Worm (Caenorhabditis elegans) whole organism, late embryonic: ENCODE measurements around the gene R02F11.1.

ENCODE experiments used
- ama-1 ChIP-seq: fragments of 150-350 bp; optimal IDR thresholded peaks from 2 replicates; lab custom pipeline; 2014
- ceh-14 ChIP-seq: sonication (generic microtip); optimal IDR thresholded peaks from 2 replicates; lab custom pipeline; 2016; ENCODE audit warnings: missing genotype, missing genetic modification characterization, missing compliant biosample characterization
- ceh-22 ChIP-seq: sonication (generic microtip); optimal IDR thresholded peaks from 2 replicates; lab custom pipeline; 2017; ENCODE audit warnings: missing biosample characterization, missing genetic modification characterization
- ets-4 ChIP-seq: sonication (generic microtip); optimal IDR thresholded peaks from 2 replicates; lab custom pipeline; 2016; ENCODE audit warnings: missing genetic modification characterization, missing compliant biosample characterization
- fkh-10 ChIP-seq: fragments of 150-350 bp; optimal IDR thresholded peaks from 2 replicates; lab custom pipeline; 2014; ENCODE audit warnings: missing biosample characterization, missing genetic modification reagents, missing genetic modification characterization
- hlh-13 ChIP-seq: fragments of 200-800 bp; sonication (Bioruptor generic); optimal IDR thresholded peaks from 2 replicates; lab custom pipeline; 2018; ENCODE audit warnings: mild to moderate bottlenecking, missing genetic modification characterization, missing compliant biosample characterization
- hlh-8 ChIP-seq: sonication (generic microtip); optimal IDR thresholded peaks from 2 replicates; lab custom pipeline; 2016; ENCODE audit warnings: missing genotype, missing genetic modification characterization, missing compliant biosample characterization
- npax-4 ChIP-seq: sonication (generic microtip); optimal IDR thresholded peaks from 2 replicates; lab custom pipeline; 2016; ENCODE audit warnings: missing genetic modification characterization, missing compliant biosample characterization
- pha-4 ChIP-seq: fragments of 150-350 bp; optimal IDR thresholded peaks from 2 replicates; lab custom pipeline; 2018; ENCODE audit warnings: missing biosample characterization, missing genetic modification reagents, missing genetic modification characterization
- pqm-1 ChIP-seq: sonication (generic microtip); optimal IDR thresholded peaks from 2 replicates; lab custom pipeline; 2016; ENCODE audit warnings: missing genetic modification characterization, missing compliant biosample characterization
- pros-1 ChIP-seq: fragments of 150-350 bp; optimal IDR thresholded peaks from 2 replicates; lab custom pipeline; 2014; ENCODE audit warnings: missing biosample characterization, missing genetic modification reagents, missing genetic modification characterization
- sox-2 ChIP-seq: fragments of 200-800 bp; sonication (Bioruptor generic); IDR thresholded peaks from 2 replicates; pipeline ENCODE4 v1.3.6; 2022; ENCODE audit warnings: missing genetic modification reagents, missing genetic modification characterization, missing compliant biosample characterization

ce11 chrV:4777388-4777986, 23.4 kb upstream of the R02F11.1 start, which contains the start of gene C18G1.1:
- TF ChIP-seq hlh-8 (no peak), ceh-14 (tag; lab: Kevin White, UChicago) (no peak), ets-4 (tag; lab: Kevin White, UChicago) (no peak), npax-4 (no peak), ceh-22 (tag; lab: Kevin White, UChicago) (no peak), pha-4 (tag; lab: Kevin White, UChicago) (no peak), fkh-10 (GFP tag; lab: Kevin White, UChicago) (no peak), ama-1 (lab: Kevin White, UChicago) (no peak), pros-1 (tag; lab: Kevin White, UChicago) (no peak), sox-2 (GFP tag; lab: Robert Waterston, UW) (no peak), pqm-1 (tag; lab: Kevin White, UChicago) (no peak), hlh-13 (no peak)
